Fruit fly (Drosophila melanogaster): Measurements from ENCODE around the gene sgg.

- TF ChIP-seq CTCF (optimal IDR thresholded peaks at IDR 0.05) = no peak
- no peak for TF ChIP-seq CG8478 (optimal IDR thresholded peaks at IDR 0.05)
Measured at dm6 chrX:2727506-2727905, 93.8 kb downstream of the sgg start, which contains the start of gene dwg.

Measured in S2 (cell line).